Worm (Caenorhabditis elegans): ENCODE measurements around the gene F57G12.1.

ce11 chrX:12178351-12179089 is 7.0 kb upstream of the F57G12.1 start:
- TF ChIP-seq ceh-16 (tag; optimal IDR thresholded peaks at IDR 0.05) = no peak
- TF ChIP-seq elt-1 (tag; optimal IDR thresholded peaks at IDR 0.05) = no peak
- TF ChIP-seq pha-4 (tag; optimal IDR thresholded peaks at IDR 0.05) = no peak
